Fruit fly (Drosophila melanogaster): ENCODE measurements around the gene CG13082.
A peak's percentile ranks its signal among the peaks of the same experiment; 100 is the strongest.

Gene CG13082

dm6 chr2L:19530092-19530491 lies 8.1 kb upstream of the CG13082 start, which contains the start of gene CG10165 (continued):
- TF ChIP-seq insv (GFP tag; optimal IDR thresholded peaks at IDR 0.05) (no peak), Antp (GFP tag; optimal IDR thresholded peaks at IDR 0.05) (no peak), CG43689 (GFP tag; IDR thresholded peaks at IDR 0.05) (no peak), ash1 (GFP tag; optimal IDR thresholded peaks at IDR 0.05) (no peak), sug (tag; optimal IDR thresholded peaks at IDR 0.05) (no peak), CG11504 (tag; optimal IDR thresholded peaks at IDR 0.05) (no peak), salm (tag; optimal IDR thresholded peaks at IDR 0.05) (no peak), trh (GFP tag; optimal IDR thresholded peaks at IDR 0.05) (no peak), Atf3 (GFP tag; optimal IDR thresholded peaks at IDR 0.05) (no peak), Dbx (GFP tag; IDR thresholded peaks at IDR 0.05) (no peak), CG1602 (GFP tag; optimal IDR thresholded peaks at IDR 0.05) (no peak), dm (GFP tag; optimal IDR thresholded peaks at IDR 0.05) (no peak), gem (tag; optimal IDR thresholded peaks at IDR 0.05) (no peak), CG18011 (GFP tag; optimal IDR thresholded peaks at IDR 0.05) (no peak), Usf (GFP tag; optimal IDR thresholded peaks at IDR 0.05) (no peak), CG11696 (GFP tag; IDR thresholded peaks at IDR 0.05) (no peak), CG2116 (GFP tag; optimal IDR thresholded peaks at IDR 0.05) (peak; percentile 95), dmrt99B (tag; optimal IDR thresholded peaks at IDR 0.05) (no peak), CG8924 (tag; optimal IDR thresholded peaks at IDR 0.05) (no peak), CG2678 (tag; optimal IDR thresholded peaks at IDR 0.05) (no peak), toy (GFP tag; IDR thresholded peaks at IDR 0.05) (no peak), CG17385 (GFP tag; optimal IDR thresholded peaks at IDR 0.05) (no peak), org-1 (GFP tag; optimal IDR thresholded peaks at IDR 0.05) (no peak), TFAM (GFP tag; optimal IDR thresholded peaks at IDR 0.05) (no peak), E2f1 (GFP tag; IDR thresholded peaks at IDR 0.05) (no peak), Doc2 (GFP tag; IDR thresholded peaks at IDR 0.05) (no peak), maf-S (GFP tag; optimal IDR thresholded peaks at IDR 0.05) (no peak), gcm2 (GFP tag; optimal IDR thresholded peaks at IDR 0.05) (no peak), CG11093 (GFP tag; IDR thresholded peaks at IDR 0.05) (no peak), ranshi (GFP tag; IDR thresholded peaks at IDR 0.05) (no peak), ab (GFP tag; optimal IDR thresholded peaks at IDR 0.05) (no peak), sisA (GFP tag; IDR thresholded peaks at IDR 0.05) (no peak), caup (GFP tag; optimal IDR thresholded peaks at IDR 0.05; ENCODE audit: severe bottlenecking) (no peak), phol (tag; optimal IDR thresholded peaks at IDR 0.05) (no peak), Sox100B (GFP tag; optimal IDR thresholded peaks at IDR 0.05) (no peak), CG7357 (GFP tag; IDR thresholded peaks at IDR 0.05) (no peak), Dfd (GFP tag; optimal IDR thresholded peaks at IDR 0.05) (no peak), HLH54F (GFP tag; optimal IDR thresholded peaks at IDR 0.05) (no peak), da (GFP tag; optimal IDR thresholded peaks at IDR 0.05) (no peak), CG17612 (GFP tag; IDR thresholded peaks at IDR 0.05) (no peak), Gsc (GFP tag; IDR thresholded peaks at IDR 0.05) (no peak), CG6854 (GFP tag; optimal IDR thresholded peaks at IDR 0.05) (no peak), CG3847 (GFP tag; IDR thresholded peaks at IDR 0.05) (no peak; the same call in 1 of the 2 replicates), en (GFP tag; optimal IDR thresholded peaks at IDR 0.05) (no peak), CG7839 (tag; optimal IDR thresholded peaks at IDR 0.05) (no peak), CG12299 (tag; optimal IDR thresholded peaks at IDR 0.05) (no peak), CG17829 (tag; optimal IDR thresholded peaks at IDR 0.05) (no peak), CG13624 (GFP tag; optimal IDR thresholded peaks at IDR 0.05) (no peak), H15 (GFP tag; IDR thresholded peaks at IDR 0.05) (no peak), Dll (GFP tag; IDR thresholded peaks at IDR 0.05; ENCODE audit: partially characterized antibody) (peak; percentile 45; the same call in 2 of the 4 replicates), Dad (GFP tag; optimal IDR thresholded peaks at IDR 0.05) (no peak), CG5953 (GFP tag; IDR thresholded peaks at IDR 0.05) (no peak), gsb-n (tag; optimal IDR thresholded peaks at IDR 0.05) (no peak)
